Fruit fly (Drosophila melanogaster) whole organism: ENCODE results near the gene RPA2.

Source experiments
- CG8478 ChIP-seq: fragments of >200 bp; optimal IDR thresholded peaks from 2 replicates; lab custom pipeline; 2018; ENCODE audit warnings: inconsistent platforms
- Dll ChIP-seq: fragments of >200 bp; optimal IDR thresholded peaks from 2 replicates; lab custom pipeline; 2017
- EcR ChIP-seq, 2 experiments: fragments of >200 bp; optimal IDR thresholded peaks; 2 replicates each; lab custom pipeline; 2017; ENCODE audit warnings: missing biosample characterization in 2 of 2, missing genetic modification characterization in 2 of 2, missing genetic modification reagents in 2 of 2
- pan ChIP-seq: fragments of >200 bp; optimal IDR thresholded peaks from 2 replicates; lab custom pipeline; 2017
- psq ChIP-seq: fragments of >200 bp; optimal IDR thresholded peaks from 2 replicates; lab custom pipeline; 2017
- usp ChIP-seq: fragments of >200 bp; optimal IDR thresholded peaks from 2 replicates; lab custom pipeline; 2017; ENCODE audit warnings: missing biosample characterization, missing genetic modification characterization, mixed read lengths

Gene RPA2

dm6 chr2L:20915224-20915623, 10.7 kb downstream of the RPA2 start:
- TF ChIP-seq EcR (GFP tag; optimal IDR thresholded peaks at IDR 0.05; lab: Kevin White, UChicago), result no peak
- no peak for TF ChIP-seq Dll (lab: Kevin White, UChicago)
- no peak for TF ChIP-seq usp (GFP tag; lab: Kevin White, UChicago)
- TF ChIP-seq psq (lab: Kevin White, UChicago), result no peak
- TF ChIP-seq pan (lab: Kevin White, UChicago), result no peak
- no peak for TF ChIP-seq CG8478 (lab: Kevin White, UChicago)

dm6 chr2L:20913528-20913927, 12.4 kb downstream of the RPA2 start:
- TF ChIP-seq CG8478 (lab: Kevin White, UChicago) (no peak), EcR (GFP tag; optimal IDR thresholded peaks at IDR 0.05; lab: Kevin White, UChicago) (no peak), psq (lab: Kevin White, UChicago) (no peak), usp (GFP tag; lab: Kevin White, UChicago) (no peak), Dll (lab: Kevin White, UChicago) (no peak)

dm6 chr2L:20912789-20913300, 13.1 kb downstream of the RPA2 start:
- no peak for TF ChIP-seq EcR (GFP tag; optimal IDR thresholded peaks at IDR 0.05; lab: Kevin White, UChicago)
- no peak for TF ChIP-seq Dll (lab: Kevin White, UChicago)
- no peak for TF ChIP-seq usp (GFP tag; lab: Kevin White, UChicago)
- no peak for TF ChIP-seq CG8478 (lab: Kevin White, UChicago)
- no peak for TF ChIP-seq psq (lab: Kevin White, UChicago)
- TF ChIP-seq pan (lab: Kevin White, UChicago), result no peak

DNA sequence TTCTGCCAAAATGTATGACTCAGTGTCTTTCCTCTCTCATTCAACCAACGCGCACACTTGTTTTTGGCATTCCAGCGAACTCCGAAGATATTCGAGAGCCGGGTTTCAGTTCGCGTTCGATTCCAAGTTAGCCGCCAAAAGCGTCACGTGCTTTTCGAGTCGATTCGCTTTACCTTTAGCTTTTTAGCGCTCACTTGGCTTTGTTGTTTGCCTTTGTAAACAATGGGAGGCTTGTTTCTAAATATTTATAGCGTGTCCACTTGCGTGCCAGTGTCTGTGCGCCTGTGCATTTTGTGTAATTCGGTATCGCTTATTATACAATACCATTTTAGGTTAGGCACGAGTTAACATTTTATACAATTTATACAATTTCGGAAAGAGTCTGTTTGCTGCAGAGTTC, 14.6 kb downstream of the RPA2 start:
- TF ChIP-seq CG8478 (lab: Kevin White, UChicago) (no peak), EcR (GFP tag; optimal IDR thresholded peaks at IDR 0.05; lab: Kevin White, UChicago) (no peak), psq (lab: Kevin White, UChicago) (no peak), Dll (lab: Kevin White, UChicago) (no peak), pan (lab: Kevin White, UChicago) (no peak), usp (GFP tag; lab: Kevin White, UChicago) (no peak)

dm6 chr2L:20909301-20909700, 16.6 kb downstream of the RPA2 start:
- no peak for TF ChIP-seq Dll (lab: Kevin White, UChicago)
- TF ChIP-seq EcR (GFP tag; optimal IDR thresholded peaks at IDR 0.05; lab: Kevin White, UChicago), result no peak
- no peak for TF ChIP-seq psq (lab: Kevin White, UChicago)
- TF ChIP-seq usp (GFP tag; lab: Kevin White, UChicago), result no peak
- TF ChIP-seq pan (lab: Kevin White, UChicago), result no peak
- no peak for TF ChIP-seq CG8478 (lab: Kevin White, UChicago)

dm6 chr2L:20907995-20908654, 17.8 kb downstream of the RPA2 start:
- no peak for TF ChIP-seq pan (lab: Kevin White, UChicago)

- no peak for TF ChIP-seq EcR (GFP tag; optimal IDR thresholded peaks at IDR 0.05; lab: Kevin White, UChicago)
- no peak for TF ChIP-seq CG8478 (lab: Kevin White, UChicago)
- TF ChIP-seq psq (lab: Kevin White, UChicago), result no peak
- no peak for TF ChIP-seq usp (GFP tag; lab: Kevin White, UChicago)
- no peak for TF ChIP-seq Dll (lab: Kevin White, UChicago)
- TF ChIP-seq pan (lab: Kevin White, UChicago), result no peak
These were observed 20.9 kb downstream of the RPA2 start for dm6 chr2L:20905025-20905424.

DNA sequence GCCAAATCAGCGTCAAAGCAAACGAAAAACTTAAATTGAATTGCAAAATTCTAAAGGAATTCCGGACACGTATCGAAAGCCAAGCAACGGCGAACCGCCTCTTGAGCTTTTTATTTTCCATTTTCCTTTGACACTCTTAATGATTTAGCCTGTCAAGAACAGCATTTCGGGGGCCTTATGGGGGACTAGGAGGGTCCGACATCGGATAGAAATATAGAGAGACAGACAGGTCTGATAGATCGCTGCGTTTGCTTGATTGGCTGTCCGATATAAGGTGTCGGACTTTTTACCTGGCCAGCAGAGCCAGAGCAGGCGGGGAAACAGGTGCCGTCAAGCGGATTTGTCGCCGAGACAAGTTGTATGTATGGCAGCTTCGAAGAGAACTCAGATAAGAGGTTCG, 21.6 kb downstream of the RPA2 start:
- no peak for TF ChIP-seq psq (lab: Kevin White, UChicago)
- TF ChIP-seq CG8478 (lab: Kevin White, UChicago), result no peak
- TF ChIP-seq EcR (GFP tag; optimal IDR thresholded peaks at IDR 0.05; lab: Kevin White, UChicago), result no peak
- no peak for TF ChIP-seq pan (lab: Kevin White, UChicago)
- TF ChIP-seq Dll (lab: Kevin White, UChicago), result no peak
- no peak for TF ChIP-seq usp (GFP tag; lab: Kevin White, UChicago)

dm6 chr2L:20898478-20899075, 27.4 kb downstream of the RPA2 start:
- TF ChIP-seq psq (lab: Kevin White, UChicago) (no peak), EcR (GFP tag; optimal IDR thresholded peaks at IDR 0.05; lab: Kevin White, UChicago) (no peak), Dll (lab: Kevin White, UChicago) (no peak), usp (GFP tag; lab: Kevin White, UChicago) (no peak), CG8478 (lab: Kevin White, UChicago) (no peak), pan (lab: Kevin White, UChicago) (no peak)

DNA sequence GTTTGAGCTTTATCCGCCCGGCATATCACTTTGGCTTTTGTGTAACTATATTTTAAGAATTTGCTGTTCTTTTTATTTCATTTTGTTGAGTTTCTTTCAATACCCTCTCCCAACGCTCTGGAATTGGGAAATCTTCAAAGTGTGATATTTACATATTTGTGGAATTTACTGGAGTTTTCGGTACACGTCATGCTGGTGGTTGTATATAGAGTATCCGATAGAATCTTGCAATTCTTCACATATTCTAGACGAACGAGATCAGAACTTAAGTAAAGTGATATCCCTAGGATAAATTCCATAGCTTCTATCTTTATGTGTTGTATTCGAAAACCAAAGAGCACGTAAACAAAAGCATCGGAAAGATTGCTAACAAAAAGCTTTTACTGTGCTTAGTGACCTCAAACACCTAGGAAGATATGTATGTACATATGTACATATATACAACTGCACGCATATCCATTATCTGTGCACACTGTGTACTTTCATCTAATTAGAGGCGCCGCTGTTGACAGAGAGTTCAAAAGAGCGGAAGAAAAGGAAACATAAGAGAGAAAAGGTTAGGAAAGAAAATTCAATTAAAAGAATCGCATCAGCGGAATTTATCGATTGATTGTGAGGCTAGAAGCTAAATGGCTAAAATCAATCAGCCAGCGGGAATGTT, 29.1 kb downstream of the RPA2 start:
- TF ChIP-seq EcR (GFP tag; optimal IDR thresholded peaks at IDR 0.05; lab: Kevin White, UChicago), result no peak
- TF ChIP-seq Dll (lab: Kevin White, UChicago), result no peak
- no peak for TF ChIP-seq CG8478 (lab: Kevin White, UChicago)
- TF ChIP-seq usp (GFP tag; lab: Kevin White, UChicago), result no peak
- no peak for TF ChIP-seq psq (lab: Kevin White, UChicago)
- TF ChIP-seq pan (lab: Kevin White, UChicago), result no peak

DNA sequence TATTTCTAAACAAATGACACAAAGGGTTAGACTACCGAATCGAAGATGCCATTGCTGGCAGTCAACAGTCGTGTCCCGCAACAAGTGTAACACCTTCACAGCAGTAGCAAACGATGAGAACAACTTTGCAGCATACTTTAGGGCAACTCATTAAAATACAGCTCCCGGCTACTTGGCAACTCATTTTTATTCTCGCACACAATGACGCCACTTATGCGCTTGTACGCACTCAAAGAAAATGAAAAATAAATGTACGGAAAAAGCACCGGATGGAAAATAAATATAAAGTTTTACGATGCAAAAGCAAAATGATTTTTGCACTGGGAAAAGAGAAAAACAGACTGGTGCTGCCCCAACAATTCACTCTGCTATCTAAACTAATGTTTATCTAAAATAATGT, 34.8 kb downstream of the RPA2 start:
- TF ChIP-seq psq (lab: Kevin White, UChicago), result no peak
- no peak for TF ChIP-seq EcR (GFP tag; optimal IDR thresholded peaks at IDR 0.05; lab: Kevin White, UChicago)
- no peak for TF ChIP-seq usp (GFP tag; lab: Kevin White, UChicago)
- TF ChIP-seq pan (lab: Kevin White, UChicago), result no peak
- TF ChIP-seq CG8478 (lab: Kevin White, UChicago), result no peak
- TF ChIP-seq Dll (lab: Kevin White, UChicago), result no peak
